Fruit fly (Drosophila melanogaster): ENCODE results near the gene CG43783.
A peak's percentile ranks its signal among the peaks of the same experiment; 100 is the strongest.

The CG43783 gene

dm6 chr3L:8929527-8929926 lies 24.5 kb downstream of the CG43783 start (continued):
- TF ChIP-seq CG15269 (tag; optimal IDR thresholded peaks at IDR 0.05), result peak; percentile 20
- no peak for TF ChIP-seq CG10979 (tag; optimal IDR thresholded peaks at IDR 0.05)
- no peak for TF ChIP-seq CG7786 (GFP tag; optimal IDR thresholded peaks at IDR 0.05)
- TF ChIP-seq H15 (GFP tag; IDR thresholded peaks at IDR 0.05), result no peak
- TF ChIP-seq CG8359 (GFP tag; optimal IDR thresholded peaks at IDR 0.05; ENCODE audit: borderline replicate concordance), result no peak
- no peak for TF ChIP-seq fd3F (GFP tag; optimal IDR thresholded peaks at IDR 0.05)
- no peak for TF ChIP-seq CG9797 (GFP tag; optimal IDR thresholded peaks at IDR 0.05)
- TF ChIP-seq CG11398 (GFP tag; optimal IDR thresholded peaks at IDR 0.05), result no peak
- no peak for TF ChIP-seq E2f1 (GFP tag; IDR thresholded peaks at IDR 0.05)
- TF ChIP-seq Xrp1 (GFP tag; IDR thresholded peaks at IDR 0.05), result no peak
- TF ChIP-seq MTF-1 (GFP tag; optimal IDR thresholded peaks at IDR 0.05; ENCODE audit: borderline replicate concordance), result no peak
- TF ChIP-seq CG13775 (GFP tag; optimal IDR thresholded peaks at IDR 0.05), result no peak
- no peak for TF ChIP-seq wdn (GFP tag; IDR thresholded peaks at IDR 0.05)
- TF ChIP-seq Fer3 (tag; optimal IDR thresholded peaks at IDR 0.05), result no peak
- no peak for TF ChIP-seq kni (GFP tag; optimal IDR thresholded peaks at IDR 0.05)
- TF ChIP-seq Camta (GFP tag; optimal IDR thresholded peaks at IDR 0.05), result no peak
- no peak for TF ChIP-seq lov (optimal IDR thresholded peaks at IDR 0.05)
- no peak for TF ChIP-seq lov (GFP tag; IDR thresholded peaks at IDR 0.05)
- TF ChIP-seq p53 (GFP tag; optimal IDR thresholded peaks at IDR 0.05), result no peak
- TF ChIP-seq CG34376 (GFP tag; optimal IDR thresholded peaks at IDR 0.05), result no peak
- peak; percentile 63 for TF ChIP-seq Med (GFP tag)
- TF ChIP-seq CoRest (tag; optimal IDR thresholded peaks at IDR 0.05), result no peak
- TF ChIP-seq pfk (GFP tag; optimal IDR thresholded peaks at IDR 0.05), result no peak
- TF ChIP-seq CG2202 (tag; optimal IDR thresholded peaks at IDR 0.05), result no peak
- no peak for TF ChIP-seq inv (GFP tag; IDR thresholded peaks at IDR 0.05; ENCODE audit: partially characterized antibody)
- no peak for TF ChIP-seq CG12769 (tag; optimal IDR thresholded peaks at IDR 0.05)
- no peak for TF ChIP-seq Gsc (GFP tag; IDR thresholded peaks at IDR 0.05)
- no peak for TF ChIP-seq Mad (GFP tag; optimal IDR thresholded peaks at IDR 0.05)
- TF ChIP-seq CG4617 (GFP tag; optimal IDR thresholded peaks at IDR 0.05; ENCODE audit: borderline replicate concordance), result no peak
- no peak for TF ChIP-seq Pdp1 (GFP tag; optimal IDR thresholded peaks at IDR 0.05)
- TF ChIP-seq Aef1 (GFP tag; IDR thresholded peaks at IDR 0.05), result no peak
- TF ChIP-seq caup (GFP tag; optimal IDR thresholded peaks at IDR 0.05; ENCODE audit: severe bottlenecking), result no peak
- TF ChIP-seq CG3847 (GFP tag; IDR thresholded peaks at IDR 0.05), result no peak
- TF ChIP-seq Drgx (GFP tag; IDR thresholded peaks at IDR 0.05), result peak; percentile 28; the same call in 1 of the 2 replicates
- TF ChIP-seq CG4328 (GFP tag; optimal IDR thresholded peaks at IDR 0.05), result no peak
- TF ChIP-seq sna (GFP tag; IDR thresholded peaks at IDR 0.05; ENCODE audit: partially characterized antibody), result no peak
- no peak for TF ChIP-seq Rfx (GFP tag; IDR thresholded peaks at IDR 0.05)
- TF ChIP-seq CG10543 (GFP tag; optimal IDR thresholded peaks at IDR 0.05), result no peak
- TF ChIP-seq z (GFP tag; IDR thresholded peaks at IDR 0.05), result no peak
- TF ChIP-seq HLH4C (GFP tag; IDR thresholded peaks at IDR 0.05; ENCODE audit: partially characterized antibody), result no peak
- TF ChIP-seq bsh (GFP tag; optimal IDR thresholded peaks at IDR 0.05), result no peak
- TF ChIP-seq Meics (GFP tag; optimal IDR thresholded peaks at IDR 0.05), result no peak
- no peak; the same call in 1 of the 2 replicates for TF ChIP-seq E2f2 (GFP tag; IDR thresholded peaks at IDR 0.05)
- no peak for TF ChIP-seq fd102C (GFP tag; optimal IDR thresholded peaks at IDR 0.05)
- no peak for TF ChIP-seq CG7928 (GFP tag; optimal IDR thresholded peaks at IDR 0.05)
- no peak for TF ChIP-seq sqz (GFP tag; optimal IDR thresholded peaks at IDR 0.05)
- TF ChIP-seq toy (GFP tag; IDR thresholded peaks at IDR 0.05), result no peak
- no peak for TF ChIP-seq crp (GFP tag; optimal IDR thresholded peaks at IDR 0.05)
- no peak for TF ChIP-seq CG7271 (tag; optimal IDR thresholded peaks at IDR 0.05)
- TF ChIP-seq h (optimal IDR thresholded peaks at IDR 0.05), result no peak
- no peak for TF ChIP-seq ci (GFP tag; IDR thresholded peaks at IDR 0.05)

Data from whole organism, embryonic.